Worm (Caenorhabditis elegans): ENCODE measurements around the gene sre-16.

sre-16 gene

DNA sequence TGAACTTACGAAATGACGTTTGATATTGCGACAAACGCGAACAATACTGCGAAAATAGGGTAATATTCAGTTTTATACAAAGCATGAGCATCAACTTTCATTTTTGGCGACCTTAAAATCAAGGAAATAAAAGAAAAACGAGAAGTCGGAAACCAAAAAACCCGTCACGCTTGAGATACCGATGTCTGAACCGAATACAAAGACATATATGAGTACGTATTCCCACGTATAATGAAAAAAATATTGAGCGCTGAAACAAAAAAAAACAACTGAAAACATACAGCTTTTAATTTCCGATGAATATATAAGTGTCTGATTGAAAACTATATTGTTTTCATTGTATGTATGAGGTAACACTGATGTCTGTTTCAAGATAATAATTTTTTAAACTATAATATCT is 6.2 kb downstream of the sre-16 start, which contains the start of gene sre-18:
Gene sre-18 (minus strand): TSS at position 101 of the 400 bp plus-strand sequence.
- TF ChIP-seq F13C5.2 (tag; optimal IDR thresholded peaks at IDR 0.05) (no peak), sea-1 (GFP tag; conservative IDR thresholded peaks at IDR 0.05) (no peak), scrt-1 (GFP tag; IDR thresholded peaks at IDR 0.05) (no peak), hmbx-1 (tag; optimal IDR thresholded peaks at IDR 0.05) (no peak), ceh-13 (GFP tag; optimal IDR thresholded peaks at IDR 0.05) (no peak), aly-1 (tag; optimal IDR thresholded peaks at IDR 0.05) (no peak), B0310.2 (tag; optimal IDR thresholded peaks at IDR 0.05) (no peak), ama-1 (optimal IDR thresholded peaks at IDR 0.05) (no peak), ceh-36 (tag; optimal IDR thresholded peaks at IDR 0.05) (no peak), tbx-11 (GFP tag; IDR thresholded peaks at IDR 0.05) (no peak), pes-1 (GFP tag; IDR thresholded peaks at IDR 0.05) (no peak), tra-4 (tag; optimal IDR thresholded peaks at IDR 0.05) (no peak), flt-1 (GFP tag; IDR thresholded peaks at IDR 0.05) (no peak), ets-7 (tag; optimal IDR thresholded peaks at IDR 0.05) (no peak), hmg-4 (GFP tag; optimal IDR thresholded peaks at IDR 0.05) (no peak)

DNA sequence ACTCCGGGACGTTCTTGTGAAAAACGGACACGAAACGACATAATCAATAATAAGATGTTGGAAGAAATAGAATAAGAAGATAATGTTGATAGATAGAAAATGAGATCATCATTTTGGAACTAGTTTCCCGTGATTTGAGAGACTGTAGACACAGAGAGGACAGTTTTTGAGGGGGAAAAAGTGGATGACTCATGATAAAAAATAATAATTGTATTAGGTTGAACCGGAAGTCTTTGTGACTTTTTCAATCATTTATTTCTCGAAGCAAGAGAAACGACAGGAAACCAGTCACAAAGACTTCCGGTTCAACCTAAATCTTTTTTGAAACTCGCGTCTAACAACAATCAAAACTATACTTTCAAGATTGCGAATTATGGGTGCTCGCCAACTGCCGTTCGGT is 8.9 kb downstream of the sre-16 start, which contains the start of gene mlt-3:
Gene mlt-3 (minus strand): TSS at position 101 of the 400 bp plus-strand sequence.
- TF ChIP-seq hmg-4 (GFP tag; optimal IDR thresholded peaks at IDR 0.05) (no peak), tra-4 (tag; optimal IDR thresholded peaks at IDR 0.05) (no peak), ceh-36 (tag; optimal IDR thresholded peaks at IDR 0.05) (no peak), tbx-37 (GFP tag; conservative IDR thresholded peaks at IDR 0.05) (no peak), ama-1 (optimal IDR thresholded peaks at IDR 0.05) (no peak), ceh-13 (GFP tag; optimal IDR thresholded peaks at IDR 0.05) (no peak), B0310.2 (tag; optimal IDR thresholded peaks at IDR 0.05) (no peak), F13C5.2 (tag; optimal IDR thresholded peaks at IDR 0.05) (no peak), sea-1 (GFP tag; conservative IDR thresholded peaks at IDR 0.05) (no peak), hnd-1 (tag; optimal IDR thresholded peaks at IDR 0.05) (no peak), flt-1 (GFP tag; IDR thresholded peaks at IDR 0.05) (no peak), pes-1 (GFP tag; IDR thresholded peaks at IDR 0.05) (no peak), aly-1 (tag; optimal IDR thresholded peaks at IDR 0.05) (no peak), scrt-1 (GFP tag; IDR thresholded peaks at IDR 0.05) (no peak), hmbx-1 (tag; optimal IDR thresholded peaks at IDR 0.05) (no peak), tbx-11 (GFP tag; IDR thresholded peaks at IDR 0.05) (no peak), ets-7 (tag; optimal IDR thresholded peaks at IDR 0.05) (no peak)

DNA sequence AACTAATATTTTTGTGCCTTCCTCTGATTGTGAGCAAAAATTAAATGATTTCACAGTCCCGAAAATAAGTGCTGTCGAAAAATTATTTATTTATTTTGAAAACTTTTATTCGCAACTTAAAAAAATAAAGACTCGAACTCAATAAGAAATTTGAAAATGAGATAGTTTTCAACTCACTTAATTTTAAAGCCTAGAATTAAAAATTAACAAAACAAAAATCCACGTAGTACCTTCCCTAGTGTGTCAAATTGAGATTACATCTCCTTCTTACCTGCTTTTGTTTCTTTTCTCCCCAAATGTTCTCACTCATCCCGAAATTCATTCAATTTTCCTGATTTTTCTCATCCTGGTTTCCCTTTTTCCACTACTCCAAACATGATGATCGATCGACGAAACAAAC is 16.6 kb downstream of the sre-16 start, which contains the start of gene F35G2.5:
Gene F35G2.5 (plus strand): TSS at position 301 of the 400 bp plus-strand sequence.
- no peak for TF ChIP-seq pes-1 (GFP tag; IDR thresholded peaks at IDR 0.05)
- TF ChIP-seq scrt-1 (GFP tag; IDR thresholded peaks at IDR 0.05) = no peak
- TF ChIP-seq hnd-1 (tag; optimal IDR thresholded peaks at IDR 0.05) = no peak
- TF ChIP-seq flt-1 (GFP tag; IDR thresholded peaks at IDR 0.05) = no peak
- TF ChIP-seq hmbx-1 (tag; optimal IDR thresholded peaks at IDR 0.05) = no peak
- no peak for TF ChIP-seq F13C5.2 (tag; optimal IDR thresholded peaks at IDR 0.05)
- TF ChIP-seq B0310.2 (tag; optimal IDR thresholded peaks at IDR 0.05) = no peak
- no peak for TF ChIP-seq hmg-4 (GFP tag; optimal IDR thresholded peaks at IDR 0.05)
- no peak for TF ChIP-seq ets-7 (tag; optimal IDR thresholded peaks at IDR 0.05)
- TF ChIP-seq tra-4 (tag; optimal IDR thresholded peaks at IDR 0.05) = no peak
- TF ChIP-seq tbx-11 (GFP tag; IDR thresholded peaks at IDR 0.05) = no peak
- no peak for TF ChIP-seq sea-1 (GFP tag; conservative IDR thresholded peaks at IDR 0.05)
- no peak for TF ChIP-seq ceh-36 (tag; optimal IDR thresholded peaks at IDR 0.05)
- no peak for TF ChIP-seq ceh-13 (GFP tag; optimal IDR thresholded peaks at IDR 0.05)
- TF ChIP-seq tbx-37 (GFP tag; conservative IDR thresholded peaks at IDR 0.05) = no peak
- no peak for TF ChIP-seq aly-1 (tag; optimal IDR thresholded peaks at IDR 0.05)
- TF ChIP-seq ama-1 (optimal IDR thresholded peaks at IDR 0.05) = no peak

DNA sequence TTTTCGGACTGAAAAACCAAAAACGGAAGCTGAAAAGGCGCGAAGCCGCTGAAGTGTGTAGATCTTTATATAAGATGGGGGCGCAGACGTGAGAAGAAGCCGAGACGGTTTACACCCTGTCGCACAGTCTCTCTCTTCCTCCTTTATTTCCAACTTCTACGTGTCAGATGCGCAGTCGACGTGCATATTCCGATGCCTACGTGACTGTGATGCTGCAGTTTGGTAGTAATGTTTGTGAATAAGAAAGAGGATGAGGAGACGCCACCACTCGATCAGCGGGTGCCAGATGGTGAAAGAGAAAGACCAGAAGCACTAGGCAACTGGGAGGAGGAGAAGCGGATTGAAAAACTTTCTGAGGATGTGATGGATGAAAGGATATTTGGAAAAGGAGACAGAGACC is 17.7 kb downstream of the sre-16 start:
- TF ChIP-seq scrt-1 (GFP tag; IDR thresholded peaks at IDR 0.05) (no peak), tbx-37 (GFP tag; conservative IDR thresholded peaks at IDR 0.05) (no peak), hnd-1 (tag; optimal IDR thresholded peaks at IDR 0.05) (no peak), tbx-11 (GFP tag; IDR thresholded peaks at IDR 0.05) (no peak), B0310.2 (tag; optimal IDR thresholded peaks at IDR 0.05) (no peak), hmg-4 (GFP tag; optimal IDR thresholded peaks at IDR 0.05) (no peak), ets-7 (tag; optimal IDR thresholded peaks at IDR 0.05) (no peak), ama-1 (optimal IDR thresholded peaks at IDR 0.05) (no peak), ceh-36 (tag; optimal IDR thresholded peaks at IDR 0.05) (no peak), ceh-13 (GFP tag; optimal IDR thresholded peaks at IDR 0.05) (no peak), hmbx-1 (tag; optimal IDR thresholded peaks at IDR 0.05) (no peak), F13C5.2 (tag; optimal IDR thresholded peaks at IDR 0.05) (no peak), aly-1 (tag; optimal IDR thresholded peaks at IDR 0.05) (no peak)

DNA sequence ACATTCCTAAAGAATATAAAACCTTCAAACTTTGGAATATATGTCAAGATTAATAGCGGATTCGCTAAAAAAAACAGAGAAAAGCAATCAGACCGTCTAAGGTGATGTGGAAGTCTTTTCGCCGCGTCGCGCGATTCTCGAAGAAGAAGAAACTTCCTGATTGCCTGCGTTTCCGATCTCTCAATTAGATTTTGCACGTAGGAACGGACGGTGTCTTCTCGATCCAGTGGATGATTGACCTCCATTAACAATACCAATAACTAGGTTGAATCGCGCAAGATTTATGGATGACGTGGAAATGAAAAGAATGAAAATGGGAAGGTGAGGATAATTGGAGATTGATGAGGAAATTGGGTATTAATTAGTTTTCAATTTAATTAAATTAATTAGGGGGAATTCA is 18.8 kb downstream of the sre-16 start:
- TF ChIP-seq pes-1 (GFP tag; IDR thresholded peaks at IDR 0.05) = no peak

DNA sequence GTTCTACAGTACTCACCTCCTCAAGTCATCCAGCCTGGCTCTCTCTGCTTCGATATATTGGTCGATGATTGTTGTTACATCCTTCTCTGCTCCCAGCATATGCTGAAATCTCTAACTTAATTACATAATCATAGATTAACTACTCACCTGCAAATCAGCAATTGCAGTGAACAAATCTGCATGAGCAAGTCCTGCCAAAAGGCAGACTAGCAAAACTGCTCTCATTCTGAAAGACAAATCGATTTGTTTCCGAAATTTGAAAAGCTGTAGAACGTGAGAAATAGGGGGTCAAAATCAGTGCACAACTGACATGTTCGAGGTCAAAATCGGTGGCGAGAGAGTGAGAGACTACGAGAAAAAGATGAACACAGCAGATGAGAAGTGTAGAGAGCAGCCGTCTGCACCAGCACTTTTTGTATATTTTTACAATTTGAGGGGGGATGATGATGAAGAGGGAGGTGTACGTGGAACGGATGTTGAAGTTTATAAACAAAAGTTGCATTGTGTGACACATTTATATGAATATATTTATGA is 20.1 kb downstream of the sre-16 start, which contains the start of gene phy-2:
Gene phy-2 (minus strand): TSS at position 226 of the 534 bp plus-strand sequence.
- TF ChIP-seq tbx-37 (GFP tag; conservative IDR thresholded peaks at IDR 0.05) (no peak), ceh-36 (tag; optimal IDR thresholded peaks at IDR 0.05) (no peak), hmg-4 (GFP tag; optimal IDR thresholded peaks at IDR 0.05) (peak; percentile 0), hnd-1 (tag; optimal IDR thresholded peaks at IDR 0.05) (no peak)

DNA sequence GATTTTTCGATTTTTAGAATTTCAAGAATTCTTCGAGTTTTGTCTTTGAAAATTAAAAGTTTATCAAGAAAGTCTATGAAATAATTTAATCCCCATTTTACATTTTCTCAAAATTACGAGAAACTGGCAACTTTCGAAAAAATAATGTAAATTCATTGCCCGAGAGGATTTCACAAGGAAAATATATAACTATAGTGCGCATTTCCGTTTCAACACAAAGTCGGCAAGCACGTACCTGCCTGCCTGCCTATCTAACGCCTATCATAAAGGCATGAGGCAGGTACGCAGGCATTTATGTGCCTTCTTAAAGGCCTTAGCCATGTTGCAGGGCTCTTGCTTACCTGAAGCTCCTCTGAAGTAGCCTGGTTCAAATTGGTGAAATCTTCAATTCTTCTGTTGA is 23.1 kb downstream of the sre-16 start:
- TF ChIP-seq ceh-13 (GFP tag; optimal IDR thresholded peaks at IDR 0.05) = no peak
- TF ChIP-seq F13C5.2 (tag; optimal IDR thresholded peaks at IDR 0.05) = no peak
- TF ChIP-seq tbx-11 (GFP tag; IDR thresholded peaks at IDR 0.05) = no peak
- TF ChIP-seq flt-1 (GFP tag; IDR thresholded peaks at IDR 0.05) = no peak
- TF ChIP-seq tbx-37 (GFP tag; conservative IDR thresholded peaks at IDR 0.05) = no peak
- no peak for TF ChIP-seq ama-1 (optimal IDR thresholded peaks at IDR 0.05)
- no peak for TF ChIP-seq pes-1 (GFP tag; IDR thresholded peaks at IDR 0.05)

DNA sequence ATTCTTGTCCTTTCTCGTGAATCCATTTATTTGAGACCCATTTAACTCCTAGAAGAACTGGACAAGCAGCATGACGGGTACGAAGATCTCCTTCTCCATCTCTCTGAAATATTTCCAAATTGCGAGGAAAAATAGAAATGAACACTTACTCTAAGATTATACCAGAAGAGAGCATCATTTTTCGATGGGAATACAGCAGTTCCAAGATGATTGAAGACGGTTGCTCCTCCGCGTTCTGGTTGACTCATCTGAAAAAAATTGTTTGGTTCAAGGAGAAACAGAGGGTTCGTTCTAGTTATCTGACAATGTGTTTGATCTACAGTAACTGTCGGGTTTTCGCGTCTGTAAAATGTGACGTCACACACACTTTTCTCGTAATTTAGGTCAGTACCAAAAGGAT is 24.6 kb downstream of the sre-16 start:
- TF ChIP-seq aly-1 (tag; optimal IDR thresholded peaks at IDR 0.05) (no peak), hmg-4 (GFP tag; optimal IDR thresholded peaks at IDR 0.05) (no peak), tra-4 (tag; optimal IDR thresholded peaks at IDR 0.05) (no peak), pes-1 (GFP tag; IDR thresholded peaks at IDR 0.05) (no peak), scrt-1 (GFP tag; IDR thresholded peaks at IDR 0.05) (no peak), ama-1 (optimal IDR thresholded peaks at IDR 0.05) (no peak)
